Fruit fly (Drosophila melanogaster) whole organism, pupa: ENCODE measurements around the gene CG15059.

Experiments
- CG13204 ChIP-seq: fragments of 200-800 bp; sonication (Bioruptor generic); optimal IDR thresholded peaks from 2 replicates; lab custom pipeline; 2018; ENCODE audit warnings: missing biosample characterization, mild to moderate bottlenecking, missing genetic modification characterization, moderate library complexity
- CG17806 ChIP-seq: fragments of 200-800 bp; sonication (Bioruptor generic); optimal IDR thresholded peaks from 2 replicates; lab custom pipeline; 2018; ENCODE audit warnings: missing biosample characterization, mild to moderate bottlenecking, missing genetic modification characterization, moderate library complexity
- Ets98B ChIP-seq: fragments of 200-800 bp; sonication (Bioruptor generic); IDR thresholded peaks from 2 replicates; pipeline ENCODE4 v1.3.6; 2022; ENCODE audit warnings: missing biosample characterization, missing genetic modification characterization
- Pif1A ChIP-seq: fragments of 200-800 bp; sonication (Bioruptor generic); optimal IDR thresholded peaks from 3 replicates; lab custom pipeline; 2016; ENCODE audit warnings: missing biosample characterization, missing genetic modification characterization
- Pif1B ChIP-seq: fragments of 200-800 bp; sonication (Bioruptor generic); optimal IDR thresholded peaks from 3 replicates; lab custom pipeline; 2016; ENCODE audit warnings: missing biosample characterization, missing genetic modification characterization
- Snoo ChIP-seq: fragments of 200-800 bp; sonication (Bioruptor generic); optimal IDR thresholded peaks from 3 replicates; lab custom pipeline; 2017; ENCODE audit warnings: missing biosample characterization, mild to moderate bottlenecking, missing genetic modification characterization, inconsistent platforms
- fd96Ca ChIP-seq: fragments of 200-800 bp; sonication (Bioruptor generic); IDR thresholded peaks from 3 replicates; pipeline ENCODE4 v1.3.6; 2022; ENCODE audit warnings: missing biosample characterization, missing genetic modification characterization

- no peak for TF ChIP-seq Ets98B (GFP tag; lab: Robert Waterston, UW)
- TF ChIP-seq Pif1A = peak; percentile 30
- TF ChIP-seq CG13204 (GFP tag; lab: Kevin White, UChicago) = no peak
- TF ChIP-seq Snoo (tag; lab: Kevin White, UChicago) = peak; percentile 65
- no peak for TF ChIP-seq fd96Ca (GFP tag; lab: Robert Waterston, UW)
- peak; percentile 36 for TF ChIP-seq Pif1B (GFP tag; lab: Kevin White, UChicago)
- peak; percentile 45 for TF ChIP-seq CG17806 (tag; lab: Kevin White, UChicago)
Observed at dm6 chrX:18272422-18272821, 13.1 kb upstream of the CG15059 start.
